Fruit fly (Drosophila melanogaster) whole organism, embryonic: ENCODE measurements around the gene Trs20.
A peak's percentile ranks its signal among the peaks of the same experiment; 100 is the strongest.

ENCODE experiments used
- Antp ChIP-seq: fragments of 200-800 bp; sonication (Bioruptor generic); optimal IDR thresholded peaks from 3 replicates; lab custom pipeline; 2016; ENCODE audit warnings: missing biosample characterization, missing genetic modification characterization
- Atf6 ChIP-seq: fragments of 200-800 bp; sonication (Bioruptor generic); IDR thresholded peaks from 2 replicates; pipeline ENCODE4 v1.3.6; 2022; ENCODE audit warnings: missing biosample characterization, missing genetic modification characterization
- CG10274 ChIP-seq: fragments of 200-800 bp; sonication (Bioruptor generic); optimal IDR thresholded peaks from 3 replicates; lab custom pipeline; 2017; ENCODE audit warnings: missing biosample characterization, mild to moderate bottlenecking, missing genetic modification characterization
- CG12299 ChIP-seq: fragments of 200-800 bp; sonication (Bioruptor generic); optimal IDR thresholded peaks from 2 replicates; lab custom pipeline; 2018; ENCODE audit warnings: missing biosample characterization, mild to moderate bottlenecking, missing genetic modification characterization
- CG15269 ChIP-seq: fragments of 200-800 bp; sonication (Bioruptor generic); optimal IDR thresholded peaks from 2 replicates; lab custom pipeline; 2018; ENCODE audit warnings: missing biosample characterization, mild to moderate bottlenecking, missing genetic modification characterization, moderate library complexity
- CG15479 ChIP-seq: fragments of 200-800 bp; sonication (Bioruptor generic); optimal IDR thresholded peaks from 3 replicates; lab custom pipeline; 2019; ENCODE audit warnings: missing biosample characterization, mild to moderate bottlenecking, missing genetic modification characterization, moderate library complexity
- CG15601 ChIP-seq: fragments of 200-800 bp; sonication (Bioruptor generic); optimal IDR thresholded peaks from 3 replicates; lab custom pipeline; 2019; ENCODE audit warnings: missing biosample characterization, mild to moderate bottlenecking, missing genetic modification characterization, moderate library complexity
- CG16813 ChIP-seq: fragments of 200-800 bp; sonication (Bioruptor generic); IDR thresholded peaks from 3 replicates; pipeline ENCODE4 v1.3.6; 2022; ENCODE audit warnings: missing biosample characterization, missing genetic modification characterization; ENCODE audit not compliant: partially characterized antibody
- CG17359 ChIP-seq: fragments of 200-800 bp; sonication (Bioruptor generic); optimal IDR thresholded peaks from 3 replicates; lab custom pipeline; 2018; ENCODE audit warnings: missing biosample characterization, mild to moderate bottlenecking, missing genetic modification characterization, moderate library complexity
- CG1792 ChIP-seq: fragments of 200-800 bp; sonication (Bioruptor generic); optimal IDR thresholded peaks from 2 replicates; lab custom pipeline; 2016; ENCODE audit warnings: missing biosample characterization, missing genetic modification characterization
- CG18011 ChIP-seq: fragments of 200-800 bp; sonication (Bioruptor generic); optimal IDR thresholded peaks from 2 replicates; lab custom pipeline; 2017; ENCODE audit warnings: missing biosample characterization, missing genetic modification characterization, mild to moderate bottlenecking, moderate library complexity, missing genotype
- CG18619 ChIP-seq: fragments of 200-800 bp; sonication (Bioruptor generic); optimal IDR thresholded peaks from 3 replicates; lab custom pipeline; 2017; ENCODE audit warnings: missing biosample characterization, mild to moderate bottlenecking, missing genetic modification characterization
- CG2199 ChIP-seq: fragments of 200-800 bp; sonication (Bioruptor generic); IDR thresholded peaks from 3 replicates; pipeline ENCODE4 v1.3.6; 2022; ENCODE audit warnings: missing biosample characterization, missing genetic modification characterization
- CG2678 ChIP-seq: fragments of 200-800 bp; sonication (Bioruptor generic); optimal IDR thresholded peaks from 3 replicates; lab custom pipeline; 2019; ENCODE audit warnings: missing biosample characterization, mild to moderate bottlenecking, missing genetic modification characterization, moderate library complexity
- CG31224 ChIP-seq: fragments of 200-800 bp; sonication (Bioruptor generic); IDR thresholded peaks from 2 replicates; pipeline ENCODE4 v1.3.6; 2022; ENCODE audit warnings: missing biosample characterization, missing genetic modification characterization
- CG32767 ChIP-seq: fragments of 200-800 bp; sonication (Bioruptor generic); IDR thresholded peaks from 2 replicates; pipeline ENCODE4 v1.3.6; 2022; ENCODE audit warnings: missing biosample characterization, missing genetic modification characterization
- CG34376 ChIP-seq: fragments of 200-800 bp; sonication (Bioruptor generic); optimal IDR thresholded peaks from 2 replicates; lab custom pipeline; 2018; ENCODE audit warnings: missing biosample characterization, mild to moderate bottlenecking, missing genetic modification characterization
- CG4730 ChIP-seq: fragments of 200-800 bp; sonication (Bioruptor generic); IDR thresholded peaks from 2 replicates; pipeline ENCODE4 v1.3.6; 2022; ENCODE audit warnings: missing biosample characterization, missing genetic modification characterization
- CG6654 ChIP-seq: fragments of 200-800 bp; sonication (Bioruptor generic); optimal IDR thresholded peaks from 2 replicates; lab custom pipeline; 2017; ENCODE audit warnings: missing biosample characterization, mild to moderate bottlenecking, missing genetic modification characterization
- CG7786 ChIP-seq: fragments of 200-800 bp; sonication (Bioruptor generic); optimal IDR thresholded peaks from 2 replicates; lab custom pipeline; 2016; ENCODE audit warnings: missing biosample characterization, missing genetic modification characterization
- CG7963 ChIP-seq: fragments of 200-800 bp; sonication (Bioruptor generic); IDR thresholded peaks from 3 replicates; pipeline ENCODE4 v1.3.6; 2022; ENCODE audit warnings: missing biosample characterization, missing genetic modification characterization; ENCODE audit not compliant: partially characterized antibody
- CG9215 ChIP-seq: fragments of 200-800 bp; sonication (Bioruptor generic); IDR thresholded peaks from 2 replicates; pipeline ENCODE4 v1.3.6; 2022; ENCODE audit warnings: missing biosample characterization, missing genetic modification characterization
- CG9727 ChIP-seq: fragments of 200-800 bp; sonication (Bioruptor generic); optimal IDR thresholded peaks from 3 replicates; lab custom pipeline; 2017; ENCODE audit warnings: missing biosample characterization, mild to moderate bottlenecking, missing genetic modification characterization
- Chrac-16 ChIP-seq: fragments of 200-800 bp; sonication (Bioruptor generic); optimal IDR thresholded peaks from 3 replicates; lab custom pipeline; 2016; ENCODE audit warnings: missing biosample characterization, missing genetic modification characterization
- Deaf1 ChIP-seq: fragments of 200-800 bp; optimal IDR thresholded peaks from 3 replicates; lab custom pipeline; 2019; ENCODE audit warnings: missing biosample characterization, mild to moderate bottlenecking, missing genetic modification characterization, moderate library complexity
- Dref ChIP-seq: fragments of 200-800 bp; sonication (Bioruptor generic); IDR thresholded peaks from 2 replicates; pipeline ENCODE4 v1.3.6; 2022; ENCODE audit warnings: missing biosample characterization, missing genetic modification characterization
- GATAe ChIP-seq: fragments of 200-800 bp; sonication (Bioruptor generic); conservative IDR thresholded peaks from 2 replicates; pipeline ENCODE4 v1.3.6; 2022; ENCODE audit warnings: missing biosample characterization, missing genetic modification characterization
- Hr51 ChIP-seq, 2 experiments: fragments of 200-800 bp; sonication (Bioruptor generic); optimal IDR thresholded peaks; 2 replicates in 1 of 2; 3 replicates in 1 of 2; lab custom pipeline; 2016 to 2018; ENCODE audit warnings: missing biosample characterization in 2 of 2, missing genetic modification characterization in 2 of 2, mild to moderate bottlenecking in 1 of 2, moderate library complexity in 1 of 2
- Hsf ChIP-seq: fragments of 200-800 bp; sonication (Bioruptor generic); optimal IDR thresholded peaks from 3 replicates; lab custom pipeline; 2016; ENCODE audit warnings: missing biosample characterization, missing genetic modification characterization
- Med ChIP-seq: fragments of 200-800 bp; sonication (Bioruptor generic); peaks from one replicate; lab custom pipeline; 2016; ENCODE audit warnings: missing biosample characterization, missing genetic modification characterization, mild to moderate bottlenecking, inconsistent platforms, moderate library complexity
- Oli ChIP-seq: fragments of 200-800 bp; sonication (Bioruptor generic); optimal IDR thresholded peaks from 2 replicates; lab custom pipeline; 2018; ENCODE audit warnings: missing biosample characterization, mild to moderate bottlenecking, missing genetic modification characterization, moderate library complexity
- PHDP ChIP-seq: fragments of 200-800 bp; sonication (Bioruptor generic); optimal IDR thresholded peaks from 3 replicates; lab custom pipeline; 2018; ENCODE audit warnings: missing biosample characterization, mild to moderate bottlenecking, missing genetic modification characterization, moderate library complexity
- bsh ChIP-seq, 2 experiments: fragments of 200-800 bp; sonication (Bioruptor generic); optimal IDR thresholded peaks; 2 replicates each; lab custom pipeline; 2017 to 2018; ENCODE audit warnings: mild to moderate bottlenecking in 2 of 2, missing biosample characterization in 2 of 2, missing genetic modification characterization in 2 of 2, moderate library complexity in 1 of 2
- corto ChIP-seq: fragments of 200-800 bp; sonication (Bioruptor generic); optimal IDR thresholded peaks from 2 replicates; lab custom pipeline; 2016; ENCODE audit warnings: missing biosample characterization, mild to moderate bottlenecking, missing genetic modification characterization, moderate library complexity
- disco-r ChIP-seq: fragments of 200-800 bp; sonication (Bioruptor generic); optimal IDR thresholded peaks from 2 replicates; lab custom pipeline; 2016; ENCODE audit warnings: missing biosample characterization, missing genetic modification characterization
- dpn ChIP-seq, 2 experiments: fragments of 200-800 bp; sonication (Bioruptor generic); optimal IDR thresholded peaks; 3 replicates each; lab custom pipeline; 2016; ENCODE audit warnings: missing biosample characterization in 2 of 2, missing genetic modification characterization in 2 of 2
- fd64A ChIP-seq: fragments of 200-800 bp; sonication (Bioruptor generic); optimal IDR thresholded peaks from 3 replicates; lab custom pipeline; 2018; ENCODE audit warnings: missing biosample characterization, mild to moderate bottlenecking, missing genetic modification characterization
- fd96Cb ChIP-seq: fragments of 200-800 bp; sonication (Bioruptor generic); optimal IDR thresholded peaks from 2 replicates; lab custom pipeline; 2018; ENCODE audit warnings: missing biosample characterization, mild to moderate bottlenecking, missing genetic modification characterization, moderate library complexity
- fu2 ChIP-seq: fragments of 200-800 bp; sonication (Bioruptor generic); optimal IDR thresholded peaks from 2 replicates; lab custom pipeline; 2016; ENCODE audit warnings: missing biosample characterization, missing genetic modification characterization
- her ChIP-seq: fragments of 200-800 bp; sonication (Bioruptor generic); optimal IDR thresholded peaks from 2 replicates; lab custom pipeline; 2016; ENCODE audit warnings: missing biosample characterization, missing genetic modification characterization
- nmo ChIP-seq: fragments of 200-800 bp; sonication (Bioruptor generic); optimal IDR thresholded peaks from 2 replicates; lab custom pipeline; 2018; ENCODE audit warnings: missing biosample characterization, mild to moderate bottlenecking, missing genetic modification characterization, moderate library complexity
- org-1 ChIP-seq: fragments of 200-800 bp; sonication (Bioruptor generic); optimal IDR thresholded peaks from 2 replicates; lab custom pipeline; 2017; ENCODE audit warnings: missing biosample characterization, missing genetic modification characterization
- row ChIP-seq: fragments of 200-800 bp; sonication (Bioruptor generic); IDR thresholded peaks from 3 replicates; pipeline ENCODE4 v1.3.6; 2022; ENCODE audit warnings: missing biosample characterization, missing genetic modification characterization
- sd ChIP-seq: fragments of 200-800 bp; sonication (Bioruptor generic); optimal IDR thresholded peaks from 3 replicates; lab custom pipeline; 2018; ENCODE audit warnings: missing biosample characterization, mild to moderate bottlenecking, missing genetic modification characterization, moderate library complexity
- sens ChIP-seq: fragments of 200-800 bp; sonication (Bioruptor generic); peaks from one replicate; lab custom pipeline; 2016; ENCODE audit warnings: missing biosample characterization, missing genetic modification characterization
- sima ChIP-seq: fragments of 200-800 bp; sonication (Bioruptor generic); optimal IDR thresholded peaks from 2 replicates; lab custom pipeline; 2016; ENCODE audit warnings: missing biosample characterization, missing genetic modification characterization
- vvl ChIP-seq: fragments of 200-800 bp; sonication (Bioruptor generic); IDR thresholded peaks from 2 replicates; pipeline ENCODE4 v1.3.6; 2022; ENCODE audit warnings: missing biosample characterization, missing genetic modification characterization
- wek ChIP-seq: fragments of 200-800 bp; sonication (Bioruptor generic); optimal IDR thresholded peaks from 3 replicates; lab custom pipeline; 2018; ENCODE audit warnings: missing biosample characterization, mild to moderate bottlenecking, missing genetic modification characterization, moderate library complexity
- zf30C ChIP-seq: fragments of 200-800 bp; sonication (Bioruptor generic); optimal IDR thresholded peaks from 3 replicates; lab custom pipeline; 2018; ENCODE audit warnings: missing biosample characterization, mild to moderate bottlenecking, missing genetic modification characterization

Trs20 gene

dm6 chr3L:16149418-16150160 lies 18.2 kb upstream of the Trs20 start (continued):
- TF ChIP-seq nmo (GFP tag; lab: Kevin White, UChicago): peak; percentile 33
- peak; percentile 42 for TF ChIP-seq CG7786 (GFP tag; lab: Kevin White, UChicago)
- peak; percentile 17 for TF ChIP-seq PHDP (tag; lab: Kevin White, UChicago)
- no peak for TF ChIP-seq CG16813 (GFP tag; lab: Robert Waterston, UW)
- no peak for TF ChIP-seq CG7963
- peak; percentile 50 for TF ChIP-seq Deaf1
- peak; percentile 23 for TF ChIP-seq CG15479
- peak; percentile 10 for TF ChIP-seq fd96Cb
- no peak for TF ChIP-seq CG1792 (GFP tag; lab: Kevin White, UChicago)
- TF ChIP-seq Hsf: peak; percentile 31
- peak; percentile 10 for TF ChIP-seq disco-r (GFP tag; lab: Kevin White, UChicago)
- TF ChIP-seq sens: peak; percentile 31
- TF ChIP-seq Med: peak; percentile 94
- peak; percentile 41 for TF ChIP-seq CG18619 (GFP tag; lab: Kevin White, UChicago)
- peak; percentile 25 for TF ChIP-seq her (GFP tag; lab: Kevin White, UChicago)
- peak; percentile 37; the same call in 1 of the 2 replicates for TF ChIP-seq CG31224 (GFP tag; lab: Robert Waterston, UW)
- no peak for TF ChIP-seq zf30C
- TF ChIP-seq CG2678 (tag; lab: Kevin White, UChicago): peak; percentile 47
- TF ChIP-seq row (GFP tag; lab: Robert Waterston, UW): peak; percentile 80
- peak; percentile 63 for TF ChIP-seq CG15269
- TF ChIP-seq Hr51 (GFP tag; optimal IDR thresholded peaks at IDR 0.05; lab: Kevin White, UChicago): peak in 1 of 2 experiments; percentile 44
- TF ChIP-seq Chrac-16 (GFP tag; lab: Kevin White, UChicago): peak; percentile 34
- peak; percentile 17 for TF ChIP-seq Antp
- TF ChIP-seq Dref (GFP tag; lab: Robert Waterston, UW): no peak
- peak; percentile 31 for TF ChIP-seq CG34376
- TF ChIP-seq sima (GFP tag; lab: Kevin White, UChicago): no peak
- peak; percentile 8 to 35 for TF ChIP-seq dpn (GFP tag; optimal IDR thresholded peaks at IDR 0.05; lab: Kevin White, UChicago)
- 0 out of 2 replicates have a peak, but pooled peaks have one; percentile 14 for TF ChIP-seq CG4730
- TF ChIP-seq org-1 (GFP tag; lab: Kevin White, UChicago): peak; percentile 33
- peak; percentile 68; the same call in 1 of the 3 replicates for TF ChIP-seq CG2199 (GFP tag; lab: Robert Waterston, UW)
- peak; percentile 32 for TF ChIP-seq fu2
- peak; percentile 36 for TF ChIP-seq GATAe
- peak; percentile 28 for TF ChIP-seq sd (tag; lab: Kevin White, UChicago)
- no peak for TF ChIP-seq CG12299 (tag; lab: Kevin White, UChicago)
- TF ChIP-seq CG10274 (GFP tag; lab: Kevin White, UChicago): peak; percentile 16

DNA sequence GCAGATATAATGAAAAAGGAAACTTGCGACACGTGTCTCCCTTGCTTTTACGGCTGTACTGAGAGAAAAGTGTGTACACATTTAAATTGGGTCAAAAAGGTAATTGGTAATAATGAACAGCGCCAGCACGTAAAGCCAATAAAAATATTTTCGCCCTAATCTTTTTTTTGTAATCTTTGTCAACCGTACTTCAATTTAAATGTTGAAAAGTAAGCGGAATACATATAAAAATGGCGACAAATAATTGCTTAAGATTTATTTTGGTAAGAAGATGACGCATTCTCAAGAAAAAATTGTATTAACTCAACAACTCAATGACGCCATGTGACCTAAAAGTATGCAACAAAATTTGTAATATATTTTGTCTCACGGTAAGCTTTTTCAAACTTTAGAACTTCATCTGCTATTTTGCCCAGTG lies 16.4 kb upstream of the Trs20 start:
- TF ChIP-seq CG6654 (GFP tag; lab: Kevin White, UChicago) (no peak), corto (GFP tag; lab: Kevin White, UChicago) (no peak), CG17359 (peak; percentile 3), nmo (GFP tag; lab: Kevin White, UChicago) (peak; percentile 12), zf30C (no peak), CG32767 (GFP tag; lab: Robert Waterston, UW) (no peak), CG10274 (GFP tag; lab: Kevin White, UChicago) (peak; percentile 1), Hsf (peak; percentile 21), Atf6 (GFP tag; lab: Robert Waterston, UW) (no peak), Oli (tag; lab: Kevin White, UChicago) (peak; percentile 39), org-1 (GFP tag; lab: Kevin White, UChicago) (peak; percentile 23), CG15601 (peak; percentile 9), vvl (GFP tag; lab: Robert Waterston, UW) (no peak), CG7786 (GFP tag; lab: Kevin White, UChicago) (peak; percentile 41), bsh (GFP tag; optimal IDR thresholded peaks at IDR 0.05; lab: Kevin White, UChicago) (no peak), CG9727 (peak; percentile 28), fd64A (no peak), CG9215 (GFP tag; lab: Robert Waterston, UW) (peak; percentile 8; the same call in 1 of the 2 replicates), wek (GFP tag; lab: Kevin White, UChicago) (no peak), CG18011 (GFP tag; lab: Kevin White, UChicago) (no peak)
